Worm (Caenorhabditis elegans) whole organism, L4 larva: ENCODE measurements around the gene F17E5.2.

ENCODE experiments used
- D1046.2 ChIP-seq: fragments of 200-800 bp; sonication (Bioruptor generic); IDR thresholded peaks from 2 replicates; pipeline ENCODE4 v1.3.6; 2022; ENCODE audit warnings: missing genetic modification characterization, missing compliant biosample characterization
- F26F4.8 ChIP-seq: fragments of 200-800 bp; sonication (Bioruptor generic); conservative IDR thresholded peaks from 2 replicates; pipeline ENCODE4 v1.3.6; 2022; ENCODE audit warnings: missing genetic modification characterization, missing compliant biosample characterization
- F37D6.2 ChIP-seq: sonication (generic microtip); optimal IDR thresholded peaks from 2 replicates; lab custom pipeline; 2016; ENCODE audit warnings: mild to moderate bottlenecking, missing genetic modification characterization, missing compliant biosample characterization
- T26A8.4 ChIP-seq: fragments of 200-800 bp; sonication (Bioruptor generic); IDR thresholded peaks from 2 replicates; pipeline ENCODE4 v1.3.6; 2022; ENCODE audit warnings: missing genetic modification characterization, missing compliant biosample characterization
- ZK337.2 ChIP-seq: fragments of 200-800 bp; sonication (Bioruptor generic); IDR thresholded peaks from 2 replicates; pipeline ENCODE4 v1.3.6; 2022; ENCODE audit warnings: missing genetic modification reagents, missing genetic modification characterization, missing compliant biosample characterization
- aha-1 ChIP-seq: fragments of 150-350 bp; peaks from one replicate; lab custom pipeline; 2014; ENCODE audit warnings: missing biosample characterization, missing genetic modification characterization
- aly-2 ChIP-seq: sonication (generic microtip); optimal IDR thresholded peaks from 2 replicates; lab custom pipeline; 2018; ENCODE audit warnings: missing biosample characterization, missing genetic modification characterization
- attf-4 ChIP-seq: sonication (generic microtip); optimal IDR thresholded peaks from 3 replicates; lab custom pipeline; 2017; ENCODE audit warnings: missing biosample characterization, missing genetic modification characterization
- ceh-28 ChIP-seq: fragments of 150-350 bp; optimal IDR thresholded peaks from 2 replicates; lab custom pipeline; 2014; ENCODE audit warnings: missing biosample characterization, missing genetic modification reagents, missing genetic modification characterization
- ceh-44 ChIP-seq: fragments of 200-800 bp; sonication (Bioruptor generic); IDR thresholded peaks from 2 replicates; pipeline ENCODE4 v1.3.6; 2022; ENCODE audit warnings: missing genetic modification reagents, missing genetic modification characterization, missing compliant biosample characterization
- daf-12 ChIP-seq: fragments of 150-350 bp; optimal IDR thresholded peaks from 2 replicates; lab custom pipeline; 2014; ENCODE audit warnings: missing biosample characterization, missing genetic modification reagents, missing genetic modification characterization
- daf-16 ChIP-seq, 3 experiments: sonication (generic microtip); optimal IDR thresholded peaks; 2 replicates each; lab custom pipeline; 2016 to 2017; ENCODE audit warnings: missing genetic modification characterization in 3 of 3, missing genetic modification reagents in 3 of 3, mild to moderate bottlenecking in 2 of 3, missing compliant biosample characterization in 2 of 3, missing biosample characterization in 1 of 3, moderate library complexity in 1 of 3
- daf-19 ChIP-seq: fragments of 200-800 bp; sonication (Bioruptor generic); conservative IDR thresholded peaks from 2 replicates; pipeline ENCODE4 v1.3.6; 2022; ENCODE audit warnings: missing genetic modification characterization, missing compliant biosample characterization
- daf-8 ChIP-seq: fragments of 200-800 bp; sonication (Bioruptor generic); IDR thresholded peaks from 2 replicates; pipeline ENCODE4 v1.3.6; 2022; ENCODE audit warnings: missing genetic modification characterization, missing compliant biosample characterization
- dmd-6 ChIP-seq: fragments of 200-800 bp; sonication (Bioruptor generic); IDR thresholded peaks from 2 replicates; pipeline ENCODE4 v1.3.6; 2022; ENCODE audit warnings: missing genetic modification reagents, missing genetic modification characterization, missing compliant biosample characterization
- dpl-1 ChIP-seq: fragments of 150-350 bp; optimal IDR thresholded peaks from 2 replicates; lab custom pipeline; 2014; ENCODE audit warnings: missing biosample characterization, missing genetic modification reagents, missing genetic modification characterization
- duxl-1 ChIP-seq: sonication (generic microtip); optimal IDR thresholded peaks from 2 replicates; lab custom pipeline; 2016; ENCODE audit warnings: mild to moderate bottlenecking, missing genetic modification characterization, moderate library complexity, missing compliant biosample characterization; ENCODE audit not compliant: poor library complexity
- dve-1 ChIP-seq: sonication (generic microtip); optimal IDR thresholded peaks from 2 replicates; lab custom pipeline; 2017; ENCODE audit warnings: antibody characterized with exemption, mild to moderate bottlenecking, missing genetic modification characterization, missing compliant biosample characterization; ENCODE audit not compliant: insufficient read depth
- egl-27 ChIP-seq: sonication (generic microtip); optimal IDR thresholded peaks from 3 replicates; lab custom pipeline; 2017; ENCODE audit warnings: missing biosample characterization, missing genetic modification reagents, missing genetic modification characterization
- hif-1 ChIP-seq, 2 experiments: sonication (generic microtip); optimal IDR thresholded peaks; 2 replicates each; lab custom pipeline; 2016 to 2017; ENCODE audit warnings: missing compliant biosample characterization in 2 of 2, missing genetic modification characterization in 2 of 2, missing genetic modification reagents in 2 of 2, missing genotype in 2 of 2, mild to moderate bottlenecking in 1 of 2
- hlh-30 ChIP-seq: sonication (generic microtip); optimal IDR thresholded peaks from 2 replicates; lab custom pipeline; 2017; ENCODE audit warnings: antibody characterized with exemption, mild to moderate bottlenecking, missing genetic modification characterization, missing compliant biosample characterization; ENCODE audit not compliant: insufficient read depth
- lim-7 ChIP-seq: fragments of 200-800 bp; sonication (Bioruptor generic); IDR thresholded peaks from 2 replicates; pipeline ENCODE4 v1.3.6; 2022; ENCODE audit warnings: missing genetic modification characterization, missing compliant biosample characterization
- lsy-2 ChIP-seq, 2 experiments: fragments of 150-350 bp in 1 of 2; sonication (generic microtip) in 1 of 2; optimal IDR thresholded peaks; 2 replicates each; lab custom pipeline; 2014 to 2017; ENCODE audit warnings: missing biosample characterization in 2 of 2, missing genetic modification characterization in 2 of 2
- madf-9 ChIP-seq: fragments of 200-800 bp; sonication (Bioruptor generic); conservative IDR thresholded peaks from 2 replicates; pipeline ENCODE4 v1.3.6; 2022; ENCODE audit warnings: missing genetic modification reagents, missing genetic modification characterization, missing compliant biosample characterization
- mep-1 ChIP-seq: fragments of 150-350 bp; sonication (generic microtip); optimal IDR thresholded peaks from 3 replicates; lab custom pipeline; 2014; ENCODE audit warnings: missing biosample characterization, missing genetic modification characterization
- mxl-2 ChIP-seq: fragments of 200-800 bp; sonication (Bioruptor generic); conservative IDR thresholded peaks from 2 replicates; pipeline ENCODE4 v1.3.6; 2022; ENCODE audit warnings: missing genetic modification reagents, missing genetic modification characterization, missing compliant biosample characterization
- mxl-3 ChIP-seq: fragments of 200-800 bp; sonication (Bioruptor generic); optimal IDR thresholded peaks from 2 replicates; lab custom pipeline; 2018; ENCODE audit warnings: mild to moderate bottlenecking, missing genetic modification characterization, missing compliant biosample characterization
- nhr-11 ChIP-seq: fragments of 150-350 bp; optimal IDR thresholded peaks from 2 replicates; lab custom pipeline; 2014; ENCODE audit warnings: missing biosample characterization, missing genetic modification characterization
- nhr-111 ChIP-seq: fragments of 200-800 bp; sonication (Bioruptor generic); optimal IDR thresholded peaks from 2 replicates; lab custom pipeline; 2018; ENCODE audit warnings: mild to moderate bottlenecking, missing genetic modification characterization, missing compliant biosample characterization
- nhr-41 ChIP-seq: fragments of 200-800 bp; sonication (Bioruptor generic); IDR thresholded peaks from 2 replicates; pipeline ENCODE4 v1.3.6; 2022; ENCODE audit warnings: missing genetic modification reagents, missing genetic modification characterization, missing compliant biosample characterization
- nhr-42 ChIP-seq: fragments of 200-800 bp; sonication (Bioruptor generic); IDR thresholded peaks from 2 replicates; pipeline ENCODE4 v1.3.6; 2022; ENCODE audit warnings: missing genetic modification characterization, missing compliant biosample characterization
- nhr-77 ChIP-seq: fragments of 150-350 bp; optimal IDR thresholded peaks from 2 replicates; lab custom pipeline; 2014; ENCODE audit warnings: missing biosample characterization, missing genetic modification characterization
- pha-4 ChIP-seq, 2 experiments: fragments of 150-350 bp in 1 of 2; fragments of 200-800 bp in 1 of 2; sonication (Bioruptor generic) in 1 of 2; IDR thresholded peaks in 1 of 2; optimal IDR thresholded peaks in 1 of 2; 2 replicates each; pipeline versions ENCODE4 v1.3.6 to Lab custom; 2014 to 2022; ENCODE audit warnings: missing genetic modification characterization in 2 of 2, missing genetic modification reagents in 2 of 2, missing biosample characterization in 1 of 2, missing compliant biosample characterization in 1 of 2
- php-3 ChIP-seq: fragments of 200-800 bp; sonication (Bioruptor generic); IDR thresholded peaks from 2 replicates; pipeline ENCODE4 v1.3.6; 2022; ENCODE audit warnings: missing genetic modification reagents, missing genetic modification characterization, missing compliant biosample characterization
- pqm-1 ChIP-seq: sonication (generic microtip); optimal IDR thresholded peaks from 2 replicates; lab custom pipeline; 2017; ENCODE audit warnings: missing biosample characterization, missing genetic modification characterization
- rbr-2 ChIP-seq: sonication (generic microtip); optimal IDR thresholded peaks from 2 replicates; lab custom pipeline; 2016; ENCODE audit warnings: missing genotype, missing genetic modification characterization, missing compliant biosample characterization
- saeg-2 ChIP-seq: fragments of 200-800 bp; sonication (Bioruptor generic); IDR thresholded peaks from 2 replicates; pipeline ENCODE4 v1.3.6; 2022; ENCODE audit warnings: missing genetic modification reagents, missing genetic modification characterization, missing compliant biosample characterization
- sdz-12 ChIP-seq: fragments of 200-800 bp; sonication (Bioruptor generic); optimal IDR thresholded peaks from 2 replicates; lab custom pipeline; 2018; ENCODE audit warnings: mild to moderate bottlenecking, missing genetic modification characterization, missing compliant biosample characterization
- snpc-1.2 ChIP-seq: fragments of 200-800 bp; sonication (Bioruptor generic); IDR thresholded peaks from 2 replicates; pipeline ENCODE4 v1.3.6; 2022; ENCODE audit warnings: missing genetic modification reagents, missing genetic modification characterization, missing compliant biosample characterization
- tag-97 ChIP-seq: fragments of 200-800 bp; sonication (Bioruptor generic); IDR thresholded peaks from 2 replicates; pipeline ENCODE4 v1.3.6; 2022; ENCODE audit warnings: missing genetic modification characterization, missing compliant biosample characterization
- tra-1 ChIP-seq: fragments of 200-800 bp; sonication (Bioruptor generic); IDR thresholded peaks from 2 replicates; pipeline ENCODE4 v1.3.6; 2022; ENCODE audit warnings: missing genetic modification reagents, missing genetic modification characterization, missing compliant biosample characterization
- unc-130 ChIP-seq: sonication (generic microtip); optimal IDR thresholded peaks from 2 replicates; lab custom pipeline; 2016; ENCODE audit warnings: missing genetic modification reagents, missing genetic modification characterization, missing compliant biosample characterization
- unc-62 ChIP-seq, 3 experiments: fragments of 150-350 bp in 1 of 3; sonication (generic microtip); optimal IDR thresholded peaks in 2 of 3; peaks in 1 of 3; 1 replicate in 1 of 3; 2 replicates in 2 of 3; lab custom pipeline; 2014 to 2017; ENCODE audit warnings: missing biosample characterization in 3 of 3, missing genetic modification characterization in 3 of 3, missing genetic modification reagents in 3 of 3, missing genotype in 1 of 3
- zag-1 ChIP-seq: fragments of 150-350 bp; optimal IDR thresholded peaks from 2 replicates; lab custom pipeline; 2014; ENCODE audit warnings: missing biosample characterization, missing genetic modification characterization
- zip-2 ChIP-seq: fragments of 150-350 bp; optimal IDR thresholded peaks from 2 replicates; lab custom pipeline; 2014; ENCODE audit warnings: missing biosample characterization, missing genetic modification characterization
- ztf-11 ChIP-seq: fragments of 150-350 bp; optimal IDR thresholded peaks from 2 replicates; lab custom pipeline; 2014; ENCODE audit warnings: missing biosample characterization, missing genetic modification characterization

The F17E5.2 gene

DNA sequence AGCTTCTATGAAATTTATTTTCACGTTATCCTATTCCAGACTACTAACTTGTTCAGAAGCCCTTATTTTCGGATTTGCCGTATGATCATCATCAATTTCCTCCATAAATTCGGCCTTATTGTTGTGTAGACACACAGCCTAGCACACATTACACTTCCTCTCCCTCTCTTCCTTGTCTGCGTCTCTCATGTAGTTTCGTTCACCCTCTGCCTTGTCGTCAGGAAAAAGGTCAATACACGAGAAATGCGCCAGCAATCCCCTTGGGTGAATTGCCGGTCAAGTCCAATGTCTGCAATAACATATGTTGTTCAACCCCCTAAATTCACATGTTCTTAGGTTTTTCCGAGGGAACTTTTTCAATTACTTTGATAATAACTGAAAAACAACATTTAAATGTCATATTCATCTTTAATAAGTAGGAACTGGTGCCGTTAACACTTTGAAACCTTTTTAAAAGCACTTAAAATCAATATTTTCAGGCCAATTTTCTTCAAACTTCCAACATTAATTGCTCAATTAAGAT is at the start of gene F17E5.2 (continued):
- TF ChIP-seq hif-1 (tag; optimal IDR thresholded peaks at IDR 0.05; lab: Kevin White, UChicago) = peak; percentile 31 to 85
- no peak for TF ChIP-seq sdz-12 (GFP tag; lab: Kevin White, UChicago)
- TF ChIP-seq tag-97 = no peak
- peak; percentile 94 for TF ChIP-seq nhr-77 (tag; lab: Kevin White, UChicago)
- TF ChIP-seq saeg-2 (GFP tag; lab: Robert Waterston, UW) = no peak
- TF ChIP-seq unc-62 (GFP tag; optimal IDR thresholded peaks at IDR 0.05 in 1 of 2; lab: Kevin White, UChicago) = peak in 1 of 2 experiments; percentile 99
- no peak for TF ChIP-seq unc-62 (tag; optimal IDR thresholded peaks at IDR 0.05; lab: Kevin White, UChicago)
- TF ChIP-seq unc-130 (GFP tag; lab: Kevin White, UChicago) = no peak
- no peak for TF ChIP-seq ztf-11 (tag; lab: Kevin White, UChicago)
- peak; percentile 93 for TF ChIP-seq hlh-30 (tag; lab: Kevin White, UChicago)
- TF ChIP-seq nhr-41 (GFP tag; lab: Robert Waterston, UW) = peak; percentile 46; the same call in 1 of the 2 replicates
- TF ChIP-seq daf-12 = no peak
- TF ChIP-seq zip-2 (tag; lab: Kevin White, UChicago) = peak; percentile 75
- peak; percentile 50 to 93 for TF ChIP-seq daf-16 (GFP tag; optimal IDR thresholded peaks at IDR 0.05; lab: Kevin White, UChicago)
- TF ChIP-seq daf-16 (tag; optimal IDR thresholded peaks at IDR 0.05; lab: Kevin White, UChicago) = peak; percentile 94
- TF ChIP-seq madf-9 (GFP tag; lab: Robert Waterston, UW) = peak; percentile 58; the same call in 1 of the 2 replicates
- no peak for TF ChIP-seq attf-4
- 0 out of 2 replicates have a peak, but pooled peaks have one; percentile 68 for TF ChIP-seq daf-19 (GFP tag; lab: Robert Waterston, UW)
- no peak for TF ChIP-seq D1046.2 (GFP tag; lab: Robert Waterston, UW)
- peak; percentile 94 for TF ChIP-seq mxl-3 (GFP tag; lab: Kevin White, UChicago)
- peak; percentile 76; the same call in 1 of the 2 replicates for TF ChIP-seq pha-4 (GFP tag; IDR thresholded peaks at IDR 0.05; lab: Robert Waterston, UW)
- peak; percentile 98 for TF ChIP-seq pha-4 (tag; optimal IDR thresholded peaks at IDR 0.05; lab: Kevin White, UChicago)
- TF ChIP-seq T26A8.4 (GFP tag; lab: Robert Waterston, UW) = no peak; the same call in 1 of the 2 replicates
- peak; percentile 80 for TF ChIP-seq php-3
- peak; percentile 93 for TF ChIP-seq dmd-6 (GFP tag; lab: Robert Waterston, UW)
- TF ChIP-seq rbr-2 = peak; percentile 96
- TF ChIP-seq duxl-1 (tag; lab: Kevin White, UChicago) = peak; percentile 78
- TF ChIP-seq aha-1 (tag; lab: Kevin White, UChicago) = peak; percentile 53
- peak; percentile 55 to 94 for TF ChIP-seq lsy-2 (tag; optimal IDR thresholded peaks at IDR 0.05; lab: Kevin White, UChicago)
- TF ChIP-seq pqm-1 (tag; lab: Kevin White, UChicago) = peak; percentile 39
- no peak for TF ChIP-seq lim-7 (GFP tag; lab: Robert Waterston, UW)

- peak; percentile 10 for TF ChIP-seq aha-1 (tag; lab: Kevin White, UChicago)
- TF ChIP-seq pqm-1 (tag; lab: Kevin White, UChicago) = no peak
These were observed 47.3 kb upstream of the F17E5.2 start, which contains the start of gene F42F12.11 for ce11 chrX:12346729-12347128. Gene F42F12.11 (plus strand): TSS chrX:12347029.

DNA sequence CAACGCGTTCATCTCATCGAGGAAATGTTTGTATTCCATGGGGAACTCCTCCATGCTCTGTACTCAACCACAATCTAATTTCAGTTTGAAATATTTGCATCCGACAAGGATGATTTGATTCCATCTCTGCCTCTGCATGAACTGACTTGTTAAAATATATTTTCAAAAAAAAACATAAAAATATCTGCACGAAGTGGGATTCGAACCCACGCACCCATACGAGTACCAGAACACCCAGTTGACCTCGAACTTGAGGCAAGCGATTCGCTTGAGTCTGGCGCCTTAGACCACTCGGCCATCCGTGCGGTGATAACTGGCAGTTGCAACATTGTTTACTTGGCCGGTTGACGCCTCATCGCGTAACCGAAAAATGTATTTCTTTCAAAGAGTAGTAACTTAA is 46.2 kb upstream of the F17E5.2 start:
- TF ChIP-seq ZK337.2 (GFP tag; lab: Robert Waterston, UW) (0 out of 2 replicates have a peak, but pooled peaks have one; percentile 51), daf-8 (no peak), nhr-42 (GFP tag; lab: Robert Waterston, UW) (no peak), dpl-1 (GFP tag; lab: Kevin White, UChicago) (no peak), snpc-1.2 (GFP tag; lab: Robert Waterston, UW) (peak; percentile 89), pha-4 (GFP tag; IDR thresholded peaks at IDR 0.05; lab: Robert Waterston, UW) (peak; percentile 69; the same call in 1 of the 2 replicates), pha-4 (tag; optimal IDR thresholded peaks at IDR 0.05; lab: Kevin White, UChicago) (no peak), nhr-111 (GFP tag; lab: Kevin White, UChicago) (no peak), ceh-44 (GFP tag; lab: Robert Waterston, UW) (peak; percentile 81), F37D6.2 (tag; lab: Kevin White, UChicago) (no peak), mep-1 (tag; lab: Kevin White, UChicago) (no peak), zag-1 (tag; lab: Kevin White, UChicago) (no peak), mxl-2 (no peak), aly-2 (tag; lab: Kevin White, UChicago) (no peak), tra-1 (GFP tag; lab: Robert Waterston, UW) (peak; percentile 63; the same call in 1 of the 2 replicates), ceh-28 (tag; lab: Kevin White, UChicago) (no peak), zip-2 (tag; lab: Kevin White, UChicago) (no peak), F26F4.8 (GFP tag; lab: Robert Waterston, UW) (peak; percentile 67; the same call in 1 of the 2 replicates), nhr-11 (tag; lab: Kevin White, UChicago) (no peak), dve-1 (tag; lab: Kevin White, UChicago) (no peak), egl-27 (tag; lab: Kevin White, UChicago) (no peak)
